Fruit fly (Drosophila melanogaster) whole organism, embryonic: ENCODE data around the gene Gale.

Source experiments
- B-H1 ChIP-seq: fragments of 200-800 bp; sonication (Bioruptor generic); IDR thresholded peaks from 3 replicates; pipeline ENCODE4 v1.3.6; 2022; ENCODE audit warnings: missing biosample characterization, missing genetic modification characterization
- Bgb ChIP-seq: fragments of 200-800 bp; sonication (Bioruptor generic); IDR thresholded peaks from 2 replicates; pipeline ENCODE4 v1.3.6; 2022; ENCODE audit warnings: missing biosample characterization, missing genetic modification characterization; ENCODE audit not compliant: partially characterized antibody
- CG10543 ChIP-seq: fragments of 200-800 bp; sonication (Bioruptor generic); optimal IDR thresholded peaks from 3 replicates; lab custom pipeline; 2017; ENCODE audit warnings: missing biosample characterization, mild to moderate bottlenecking, missing genetic modification characterization, moderate library complexity
- CG11247 ChIP-seq: fragments of 200-800 bp; sonication (Bioruptor generic); IDR thresholded peaks from 2 replicates; pipeline ENCODE4 v1.3.6; 2022; ENCODE audit warnings: missing biosample characterization, missing genetic modification characterization
- CG11398 ChIP-seq: fragments of 200-800 bp; sonication (Bioruptor generic); optimal IDR thresholded peaks from 2 replicates; lab custom pipeline; 2016; ENCODE audit warnings: missing biosample characterization, missing genetic modification characterization
- CG11695 ChIP-seq: fragments of 200-800 bp; sonication (Bioruptor generic); IDR thresholded peaks from 3 replicates; pipeline ENCODE4 v1.3.6; 2022; ENCODE audit warnings: missing biosample characterization, missing genetic modification characterization
- CG13624 ChIP-seq: fragments of 200-800 bp; sonication (Bioruptor generic); optimal IDR thresholded peaks from 2 replicates; lab custom pipeline; 2016; ENCODE audit warnings: missing biosample characterization, missing genetic modification characterization
- CG15514 ChIP-seq: fragments of 200-800 bp; sonication (Bioruptor generic); optimal IDR thresholded peaks from 3 replicates; lab custom pipeline; 2017; ENCODE audit warnings: missing biosample characterization, missing genetic modification characterization, mild to moderate bottlenecking, moderate library complexity, missing genetic modification reagents
- CG15601 ChIP-seq: fragments of 200-800 bp; sonication (Bioruptor generic); optimal IDR thresholded peaks from 3 replicates; lab custom pipeline; 2019; ENCODE audit warnings: missing biosample characterization, mild to moderate bottlenecking, missing genetic modification characterization, moderate library complexity
- CG15696 ChIP-seq: fragments of 200-800 bp; sonication (Bioruptor generic); optimal IDR thresholded peaks from 2 replicates; lab custom pipeline; 2019; ENCODE audit warnings: missing biosample characterization, mild to moderate bottlenecking, missing genetic modification characterization, moderate library complexity
- CG17359 ChIP-seq: fragments of 200-800 bp; sonication (Bioruptor generic); optimal IDR thresholded peaks from 3 replicates; lab custom pipeline; 2018; ENCODE audit warnings: missing biosample characterization, mild to moderate bottlenecking, missing genetic modification characterization, moderate library complexity
- CG17361 ChIP-seq: fragments of 200-800 bp; sonication (Bioruptor generic); IDR thresholded peaks from 3 replicates; pipeline ENCODE4 v1.3.6; 2022; ENCODE audit warnings: missing biosample characterization, missing genetic modification characterization
- CG1832 ChIP-seq: fragments of 200-800 bp; sonication (Bioruptor generic); optimal IDR thresholded peaks from 2 replicates; lab custom pipeline; 2017; ENCODE audit warnings: missing biosample characterization, mild to moderate bottlenecking, missing genetic modification characterization, inconsistent platforms
- CG4328 ChIP-seq: fragments of 200-800 bp; sonication (Bioruptor generic); optimal IDR thresholded peaks from 3 replicates; lab custom pipeline; 2017; ENCODE audit warnings: missing biosample characterization, missing genetic modification reagents, missing genetic modification characterization
- CG4820 ChIP-seq: fragments of 200-800 bp; sonication (Bioruptor generic); optimal IDR thresholded peaks from 3 replicates; lab custom pipeline; 2016; ENCODE audit warnings: missing biosample characterization, missing genetic modification characterization
- CG6175 ChIP-seq: fragments of 200-800 bp; sonication (Bioruptor generic); IDR thresholded peaks from 3 replicates; pipeline ENCODE4 v1.3.6; 2022; ENCODE audit warnings: missing biosample characterization, missing genetic modification characterization
- CG7745 ChIP-seq: fragments of 200-800 bp; sonication (Bioruptor generic); optimal IDR thresholded peaks from 2 replicates; lab custom pipeline; 2018; ENCODE audit warnings: missing biosample characterization, mild to moderate bottlenecking, missing genetic modification characterization, moderate library complexity
- CG7839 ChIP-seq: fragments of 200-800 bp; sonication (Bioruptor generic); optimal IDR thresholded peaks from 3 replicates; lab custom pipeline; 2018; ENCODE audit warnings: missing biosample characterization, mild to moderate bottlenecking, missing genetic modification characterization, moderate library complexity
- CG8281 ChIP-seq: fragments of 200-800 bp; sonication (Bioruptor generic); optimal IDR thresholded peaks from 2 replicates; lab custom pipeline; 2018; ENCODE audit warnings: missing biosample characterization, mild to moderate bottlenecking, missing genetic modification characterization, moderate library complexity
- E2f1 ChIP-seq: fragments of 200-800 bp; sonication (Bioruptor generic); IDR thresholded peaks from 2 replicates; pipeline ENCODE4 v1.3.6; 2022; ENCODE audit warnings: missing biosample characterization, missing genetic modification characterization
- H2.0 ChIP-seq: fragments of 200-800 bp; sonication (Bioruptor generic); IDR thresholded peaks from 2 replicates; pipeline ENCODE4 v1.3.6; 2022; ENCODE audit warnings: missing biosample characterization, missing genetic modification characterization
- HmgZ ChIP-seq: fragments of 200-800 bp; sonication (Bioruptor generic); optimal IDR thresholded peaks from 2 replicates; lab custom pipeline; 2018; ENCODE audit warnings: missing biosample characterization, mild to moderate bottlenecking, missing genetic modification characterization
- Neu2 ChIP-seq: fragments of 200-800 bp; sonication (Bioruptor generic); optimal IDR thresholded peaks from 3 replicates; lab custom pipeline; 2016; ENCODE audit warnings: missing biosample characterization, missing genetic modification characterization, borderline replicate concordance
- Oaz ChIP-seq: fragments of 200-800 bp; sonication (Bioruptor generic); IDR thresholded peaks from 2 replicates; pipeline ENCODE4 v1.3.6; 2022; ENCODE audit warnings: missing biosample characterization, missing genetic modification characterization
- Ravus ChIP-seq: fragments of 200-800 bp; sonication (Bioruptor generic); IDR thresholded peaks from 2 replicates; pipeline ENCODE4 v1.3.6; 2022; ENCODE audit warnings: missing biosample characterization, missing genetic modification characterization
- Stat92E ChIP-seq, 3 experiments: fragments of >200 bp in 2 of 3; fragments of 200-800 bp in 1 of 3; sonication (Bioruptor generic) in 1 of 3; optimal IDR thresholded peaks; 2 replicates each; lab custom pipeline; 2017 to 2019; ENCODE audit warnings: missing biosample characterization in 3 of 3, missing genetic modification characterization in 3 of 3, mild to moderate bottlenecking in 1 of 3, moderate library complexity in 1 of 3
- ab ChIP-seq: fragments of 200-800 bp; sonication (Bioruptor generic); optimal IDR thresholded peaks from 2 replicates; lab custom pipeline; 2016; ENCODE audit warnings: missing biosample characterization, missing genetic modification characterization
- bbx ChIP-seq: fragments of 200-800 bp; sonication (Bioruptor generic); IDR thresholded peaks from 2 replicates; pipeline ENCODE4 v1.3.6; 2022; ENCODE audit warnings: missing biosample characterization, missing genetic modification characterization; ENCODE audit not compliant: partially characterized antibody
- cad ChIP-seq: fragments of >200 bp; optimal IDR thresholded peaks from 2 replicates; lab custom pipeline; 2017; ENCODE audit warnings: missing biosample characterization, missing genetic modification characterization
- danr ChIP-seq: fragments of 200-800 bp; sonication (Bioruptor generic); IDR thresholded peaks from 2 replicates; pipeline ENCODE4 v1.3.6; 2022; ENCODE audit warnings: missing biosample characterization, missing genetic modification characterization
- disco-r ChIP-seq: fragments of 200-800 bp; sonication (Bioruptor generic); optimal IDR thresholded peaks from 2 replicates; lab custom pipeline; 2016; ENCODE audit warnings: missing biosample characterization, missing genetic modification characterization
- esg ChIP-seq: fragments of 200-800 bp; sonication (Bioruptor generic); conservative IDR thresholded peaks from 2 replicates; pipeline ENCODE4 v1.3.6; 2022; ENCODE audit warnings: missing biosample characterization, missing genetic modification characterization
- fd3F ChIP-seq: fragments of 200-800 bp; sonication (Bioruptor generic); optimal IDR thresholded peaks from 2 replicates; lab custom pipeline; 2018; ENCODE audit warnings: missing biosample characterization, mild to moderate bottlenecking, missing genetic modification characterization, moderate library complexity
- fu2 ChIP-seq: fragments of 200-800 bp; sonication (Bioruptor generic); optimal IDR thresholded peaks from 2 replicates; lab custom pipeline; 2016; ENCODE audit warnings: missing biosample characterization, missing genetic modification characterization
- gt ChIP-seq: fragments of 200-800 bp; sonication (Bioruptor generic); IDR thresholded peaks from 2 replicates; pipeline ENCODE4 v1.3.6; 2022; ENCODE audit warnings: missing biosample characterization, missing genetic modification characterization
- her ChIP-seq: fragments of 200-800 bp; sonication (Bioruptor generic); optimal IDR thresholded peaks from 2 replicates; lab custom pipeline; 2016; ENCODE audit warnings: missing biosample characterization, missing genetic modification characterization
- knrl ChIP-seq: fragments of 200-800 bp; sonication (Bioruptor generic); IDR thresholded peaks from 3 replicates; pipeline ENCODE4 v1.3.6; 2022; ENCODE audit warnings: missing biosample characterization, missing genetic modification characterization; ENCODE audit not compliant: partially characterized antibody
- lbe ChIP-seq: fragments of 200-800 bp; sonication (Bioruptor generic); optimal IDR thresholded peaks from 2 replicates; lab custom pipeline; 2016; ENCODE audit warnings: missing biosample characterization, mild to moderate bottlenecking, missing genetic modification characterization
- lov ChIP-seq, 2 experiments: fragments of 200-800 bp in 1 of 2; fragments of >200 bp in 1 of 2; sonication (Bioruptor generic) in 1 of 2; IDR thresholded peaks in 1 of 2; optimal IDR thresholded peaks in 1 of 2; 2 replicates in 1 of 2; 3 replicates in 1 of 2; pipeline versions ENCODE4 v1.3.6 to Lab custom; 2017 to 2022; ENCODE audit warnings: missing biosample characterization in 1 of 2, missing genetic modification characterization in 1 of 2
- mld ChIP-seq: fragments of 200-800 bp; sonication (Bioruptor generic); IDR thresholded peaks from 3 replicates; pipeline ENCODE4 v1.3.6; 2022; ENCODE audit warnings: missing biosample characterization, missing genetic modification characterization; ENCODE audit not compliant: partially characterized antibody
- nom ChIP-seq: fragments of 200-800 bp; sonication (Bioruptor generic); optimal IDR thresholded peaks from 2 replicates; lab custom pipeline; 2017; ENCODE audit warnings: missing biosample characterization, missing genetic modification characterization, mild to moderate bottlenecking, moderate library complexity, missing genetic modification reagents
- sc ChIP-seq, 3 experiments: fragments of >200 bp in 2 of 3; fragments of 200-800 bp in 1 of 3; sonication (Bioruptor generic) in 1 of 3; optimal IDR thresholded peaks; 2 replicates in 2 of 3; 3 replicates in 1 of 3; lab custom pipeline; 2017; ENCODE audit warnings: mild to moderate bottlenecking in 1 of 3, missing biosample characterization in 1 of 3, missing genetic modification characterization in 1 of 3, missing genetic modification reagents in 1 of 3
- sim ChIP-seq: fragments of 200-800 bp; sonication (Bioruptor generic); IDR thresholded peaks from 2 replicates; pipeline ENCODE4 v1.3.6; 2022; ENCODE audit warnings: missing biosample characterization, missing genetic modification characterization
- sna ChIP-seq: fragments of 200-800 bp; sonication (Bioruptor generic); IDR thresholded peaks from 2 replicates; pipeline ENCODE4 v1.3.6; 2022; ENCODE audit warnings: missing biosample characterization, missing genetic modification characterization; ENCODE audit not compliant: partially characterized antibody
- tap ChIP-seq: fragments of 200-800 bp; optimal IDR thresholded peaks from 3 replicates; lab custom pipeline; 2019; ENCODE audit warnings: missing biosample characterization, mild to moderate bottlenecking, missing genetic modification characterization, moderate library complexity
- tio ChIP-seq: fragments of 200-800 bp; sonication (Bioruptor generic); optimal IDR thresholded peaks from 2 replicates; lab custom pipeline; 2017; ENCODE audit warnings: missing biosample characterization, missing genetic modification characterization, inconsistent platforms
- zen ChIP-seq: fragments of 200-800 bp; sonication (Bioruptor generic); optimal IDR thresholded peaks from 3 replicates; lab custom pipeline; 2018; ENCODE audit warnings: missing biosample characterization, mild to moderate bottlenecking, missing genetic modification characterization, moderate library complexity
- zf30C ChIP-seq: fragments of 200-800 bp; sonication (Bioruptor generic); optimal IDR thresholded peaks from 3 replicates; lab custom pipeline; 2018; ENCODE audit warnings: missing biosample characterization, mild to moderate bottlenecking, missing genetic modification characterization

Gale gene

dm6 chr3L:629353-629915 lies 18.9 kb upstream of the Gale start (continued):
- TF ChIP-seq CG1832 (no peak), CG15601 (peak; percentile 43), lbe (no peak), gt (GFP tag; lab: Robert Waterston, UW) (no peak), HmgZ (tag; lab: Kevin White, UChicago) (peak; percentile 56), CG4328 (GFP tag; lab: Kevin White, UChicago) (no peak), CG11398 (GFP tag; lab: Kevin White, UChicago) (no peak), CG7745 (tag; lab: Kevin White, UChicago) (no peak), Bgb (GFP tag; lab: Robert Waterston, UW) (no peak), lov (optimal IDR thresholded peaks at IDR 0.05; lab: Kevin White, UChicago) (no peak), lov (GFP tag; IDR thresholded peaks at IDR 0.05; lab: Robert Waterston, UW) (no peak), disco-r (no peak), fd3F (GFP tag; lab: Kevin White, UChicago) (no peak), CG15514 (GFP tag; lab: Kevin White, UChicago) (no peak), CG17361 (GFP tag; lab: Robert Waterston, UW) (no peak), tap (tag; lab: Kevin White, UChicago) (no peak), CG4820 (no peak), zen (tag; lab: Kevin White, UChicago) (no peak), B-H1 (GFP tag; lab: Robert Waterston, UW) (no peak; the same call in 2 of the 3 replicates), CG7839 (tag; lab: Kevin White, UChicago) (no peak), CG17359 (tag; lab: Kevin White, UChicago) (no peak), mld (GFP tag; lab: Robert Waterston, UW) (no peak), sc (optimal IDR thresholded peaks at IDR 0.05; lab: Kevin White, UChicago) (no peak), sc (GFP tag; optimal IDR thresholded peaks at IDR 0.05; lab: Kevin White, UChicago) (no peak), ab (GFP tag; lab: Kevin White, UChicago) (no peak), CG8281 (tag; lab: Kevin White, UChicago) (no peak), zf30C (GFP tag; lab: Kevin White, UChicago) (no peak), esg (GFP tag; lab: Robert Waterston, UW) (no peak), knrl (GFP tag; lab: Robert Waterston, UW) (no peak), bbx (GFP tag; lab: Robert Waterston, UW) (0 out of 2 replicates have a peak, but pooled peaks have one; percentile 43), cad (GFP tag; lab: Kevin White, UChicago) (no peak), Stat92E (GFP tag; optimal IDR thresholded peaks at IDR 0.05; lab: Kevin White, UChicago) (no peak), CG6175 (GFP tag; lab: Robert Waterston, UW) (no peak), sna (GFP tag; lab: Robert Waterston, UW) (no peak), Ravus (GFP tag; lab: Robert Waterston, UW) (no peak), CG11247 (GFP tag; lab: Robert Waterston, UW) (no peak), danr (GFP tag; lab: Robert Waterston, UW) (no peak), H2.0 (GFP tag; lab: Robert Waterston, UW) (no peak), CG10543 (GFP tag; lab: Kevin White, UChicago) (peak; percentile 89), Neu2 (GFP tag; lab: Kevin White, UChicago) (no peak), Oaz (GFP tag; lab: Robert Waterston, UW) (no peak), CG15696 (tag; lab: Kevin White, UChicago) (no peak), sim (GFP tag; lab: Robert Waterston, UW) (no peak), E2f1 (GFP tag; lab: Robert Waterston, UW) (no peak), her (no peak), nom (GFP tag; lab: Kevin White, UChicago) (no peak), fu2 (GFP tag; lab: Kevin White, UChicago) (no peak), CG13624 (peak; percentile 35), tio (GFP tag; lab: Kevin White, UChicago) (no peak), CG11695 (0 out of 3 replicates have a peak, but pooled peaks have one; percentile 5)
